Worm (Caenorhabditis elegans) whole organism, mixed stage, embryonic: ENCODE results near the gene pho-5.

Experiments used
- M03D4.4 ChIP-seq: sonication (generic microtip); optimal IDR thresholded peaks from 2 replicates; lab custom pipeline; 2017; ENCODE audit warnings: mild to moderate bottlenecking, missing genetic modification characterization, missing compliant biosample characterization
- bed-3 ChIP-seq: fragments of 200-800 bp; sonication (Bioruptor generic); optimal IDR thresholded peaks from 3 replicates; lab custom pipeline; 2018; ENCODE audit warnings: mild to moderate bottlenecking, missing genetic modification characterization, moderate library complexity, missing compliant biosample characterization
- blmp-1 ChIP-seq: fragments of 150-350 bp; optimal IDR thresholded peaks from 2 replicates; lab custom pipeline; 2014; ENCODE audit warnings: missing biosample characterization, missing genetic modification characterization
- ceh-39 ChIP-seq: fragments of 150-350 bp; optimal IDR thresholded peaks from 2 replicates; lab custom pipeline; 2014; ENCODE audit warnings: missing biosample characterization, missing genetic modification characterization
- ceh-43 ChIP-seq: fragments of 200-800 bp; sonication (Bioruptor generic); optimal IDR thresholded peaks from 2 replicates; lab custom pipeline; 2018; ENCODE audit warnings: mild to moderate bottlenecking, missing genetic modification characterization, moderate library complexity, missing compliant biosample characterization
- ceh-83 ChIP-seq: fragments of 200-800 bp; sonication (Bioruptor generic); optimal IDR thresholded peaks from 2 replicates; lab custom pipeline; 2018; ENCODE audit warnings: mild to moderate bottlenecking, missing genetic modification characterization, missing compliant biosample characterization
- ces-1 ChIP-seq: fragments of 150-350 bp; optimal IDR thresholded peaks from 2 replicates; lab custom pipeline; 2014; ENCODE audit warnings: missing biosample characterization, missing genetic modification reagents, missing genetic modification characterization
- cnd-1 ChIP-seq: fragments of 200-800 bp; sonication (Bioruptor generic); optimal IDR thresholded peaks from 2 replicates; lab custom pipeline; 2018; ENCODE audit warnings: mild to moderate bottlenecking, missing genetic modification characterization, missing compliant biosample characterization
- drap-1 ChIP-seq: fragments of 200-800 bp; sonication (Bioruptor generic); optimal IDR thresholded peaks from 3 replicates; lab custom pipeline; 2018; ENCODE audit warnings: mild to moderate bottlenecking, missing genetic modification characterization, missing compliant biosample characterization
- elt-1 ChIP-seq: sonication (generic microtip); optimal IDR thresholded peaks from 2 replicates; lab custom pipeline; 2017; ENCODE audit warnings: missing genetic modification characterization, mild to moderate bottlenecking, missing compliant biosample characterization, antibody characterized with exemption, moderate library complexity, borderline replicate concordance; ENCODE audit not compliant: insufficient read depth
- elt-3 ChIP-seq: fragments of 150-350 bp; optimal IDR thresholded peaks from 2 replicates; lab custom pipeline; 2014; ENCODE audit warnings: missing biosample characterization, missing genetic modification characterization
- flh-1 ChIP-seq: fragments of 200-800 bp; sonication (Bioruptor generic); optimal IDR thresholded peaks from 2 replicates; lab custom pipeline; 2018; ENCODE audit warnings: mild to moderate bottlenecking, missing genetic modification characterization, moderate library complexity, missing compliant biosample characterization
- hlh-1 ChIP-seq: fragments of 150-350 bp; optimal IDR thresholded peaks from 2 replicates; lab custom pipeline; 2014; ENCODE audit warnings: missing biosample characterization, missing genetic modification reagents, missing genetic modification characterization
- lin-13 ChIP-seq: fragments of 150-350 bp; optimal IDR thresholded peaks from 2 replicates; lab custom pipeline; 2014; ENCODE audit warnings: missing biosample characterization, missing genetic modification characterization
- lsy-2 ChIP-seq: fragments of 150-350 bp; optimal IDR thresholded peaks from 2 replicates; lab custom pipeline; 2014; ENCODE audit warnings: missing biosample characterization, missing genetic modification characterization
- mab-5 ChIP-seq: fragments of 150-350 bp; optimal IDR thresholded peaks from 2 replicates; lab custom pipeline; 2014; ENCODE audit warnings: missing biosample characterization, missing genetic modification characterization
- mep-1 ChIP-seq: fragments of 150-350 bp; optimal IDR thresholded peaks from 2 replicates; lab custom pipeline; 2017; ENCODE audit warnings: missing biosample characterization, missing genetic modification reagents, missing genetic modification characterization, inconsistent platforms
- mls-2 ChIP-seq: sonication (generic microtip); optimal IDR thresholded peaks from 2 replicates; lab custom pipeline; 2016; ENCODE audit warnings: mild to moderate bottlenecking, missing genetic modification characterization, moderate library complexity, missing compliant biosample characterization
- nhr-2 ChIP-seq: fragments of 150-350 bp; optimal IDR thresholded peaks from 2 replicates; lab custom pipeline; 2014; ENCODE audit warnings: missing biosample characterization, missing genetic modification characterization
- nhr-237 ChIP-seq: fragments of 150-350 bp; optimal IDR thresholded peaks from 2 replicates; lab custom pipeline; 2014; ENCODE audit warnings: missing biosample characterization, missing genetic modification characterization
- nhr-28 ChIP-seq: fragments of 150-350 bp; optimal IDR thresholded peaks from 2 replicates; lab custom pipeline; 2014; ENCODE audit warnings: missing biosample characterization, missing genetic modification characterization
- pha-4 ChIP-seq: fragments of 150-350 bp; optimal IDR thresholded peaks from 2 replicates; lab custom pipeline; 2018; ENCODE audit warnings: missing biosample characterization, missing genetic modification reagents, missing genetic modification characterization
- sem-2 ChIP-seq: fragments of 200-800 bp; sonication (Bioruptor generic); optimal IDR thresholded peaks from 2 replicates; lab custom pipeline; 2018; ENCODE audit warnings: mild to moderate bottlenecking, missing genetic modification characterization, missing compliant biosample characterization
- snpc-4 ChIP-seq: fragments of 150-350 bp; optimal IDR thresholded peaks from 2 replicates; lab custom pipeline; 2014; ENCODE audit warnings: missing biosample characterization, missing genetic modification characterization
- sptf-1 ChIP-seq: sonication (generic microtip); optimal IDR thresholded peaks from 2 replicates; lab custom pipeline; 2017; ENCODE audit warnings: mild to moderate bottlenecking, missing genetic modification characterization, moderate library complexity, missing compliant biosample characterization
- tbx-8 ChIP-seq: fragments of 200-800 bp; sonication (Bioruptor generic); optimal IDR thresholded peaks from 2 replicates; lab custom pipeline; 2018; ENCODE audit warnings: mild to moderate bottlenecking, missing genetic modification characterization, moderate library complexity, missing compliant biosample characterization
- unc-120 ChIP-seq: sonication (generic microtip); optimal IDR thresholded peaks from 2 replicates; lab custom pipeline; 2017; ENCODE audit warnings: missing genetic modification characterization, missing compliant biosample characterization; ENCODE audit not compliant: poor library complexity, severe bottlenecking
- unc-39 ChIP-seq: fragments of 150-350 bp; optimal IDR thresholded peaks from 2 replicates; lab custom pipeline; 2014; ENCODE audit warnings: missing biosample characterization, missing genetic modification characterization
- zip-8 ChIP-seq: fragments of 150-350 bp; optimal IDR thresholded peaks from 2 replicates; lab custom pipeline; 2014; ENCODE audit warnings: missing biosample characterization, missing genetic modification characterization
- ztf-11 ChIP-seq: fragments of 150-350 bp; optimal IDR thresholded peaks from 2 replicates; lab custom pipeline; 2014; ENCODE audit warnings: missing biosample characterization, missing genetic modification characterization

The pho-5 gene

ce11 chrIII:7308600-7309109 is 23.0 kb upstream of the pho-5 start, which contains the start of gene acbp-4:
TSS of gene acbp-4 (minus strand) at chrIII:7309109.
- TF ChIP-seq nhr-237 (tag; lab: Kevin White, UChicago) (no peak), drap-1 (GFP tag; lab: Kevin White, UChicago) (no peak), blmp-1 (tag; lab: Kevin White, UChicago) (no peak), mep-1 (tag; lab: Kevin White, UChicago) (no peak), pha-4 (tag; lab: Kevin White, UChicago) (no peak), sptf-1 (tag; lab: Kevin White, UChicago) (no peak), nhr-28 (tag; lab: Kevin White, UChicago) (no peak), M03D4.4 (no peak), mls-2 (no peak), snpc-4 (tag; lab: Kevin White, UChicago) (no peak), elt-3 (tag; lab: Kevin White, UChicago) (no peak), zip-8 (no peak)

ce11 chrIII:7305649-7305977 is 19.9 kb upstream of the pho-5 start:
- TF ChIP-seq drap-1 (GFP tag; lab: Kevin White, UChicago) = no peak
- TF ChIP-seq sptf-1 (tag; lab: Kevin White, UChicago) = no peak
- TF ChIP-seq ces-1 = no peak
- TF ChIP-seq unc-120 (tag; lab: Kevin White, UChicago) = no peak
- TF ChIP-seq lsy-2 (tag; lab: Kevin White, UChicago) = no peak

- TF ChIP-seq ztf-11 (tag; lab: Kevin White, UChicago) = no peak
- TF ChIP-seq elt-1 (tag; lab: Kevin White, UChicago) = peak; percentile 44
Measured at ce11 chrIII:7304961-7305648, 19.4 kb upstream of the pho-5 start.

ce11 chrIII:7301668-7302067 is 16.0 kb upstream of the pho-5 start:
- TF ChIP-seq unc-39 (tag; lab: Kevin White, UChicago) = no peak
- TF ChIP-seq bed-3 (GFP tag; lab: Kevin White, UChicago) = no peak
- no peak for TF ChIP-seq hlh-1 (tag; lab: Kevin White, UChicago)
- TF ChIP-seq ceh-43 = no peak
- TF ChIP-seq lsy-2 (tag; lab: Kevin White, UChicago) = no peak
- TF ChIP-seq nhr-237 (tag; lab: Kevin White, UChicago) = no peak
- TF ChIP-seq ztf-11 (tag; lab: Kevin White, UChicago) = no peak
- TF ChIP-seq sptf-1 (tag; lab: Kevin White, UChicago) = no peak
- TF ChIP-seq flh-1 (GFP tag; lab: Kevin White, UChicago) = no peak
- no peak for TF ChIP-seq drap-1 (GFP tag; lab: Kevin White, UChicago)
- no peak for TF ChIP-seq sem-2 (GFP tag; lab: Kevin White, UChicago)
- TF ChIP-seq ces-1 = no peak
- no peak for TF ChIP-seq tbx-8 (GFP tag; lab: Kevin White, UChicago)
- no peak for TF ChIP-seq ceh-83 (GFP tag; lab: Kevin White, UChicago)
- no peak for TF ChIP-seq mab-5 (tag; lab: Kevin White, UChicago)
- no peak for TF ChIP-seq M03D4.4
- TF ChIP-seq elt-1 (tag; lab: Kevin White, UChicago) = no peak
- TF ChIP-seq ceh-39 (tag; lab: Kevin White, UChicago) = no peak
- TF ChIP-seq lin-13 (tag; lab: Kevin White, UChicago) = no peak
- TF ChIP-seq unc-120 (tag; lab: Kevin White, UChicago) = no peak

ce11 chrIII:7300763-7301162 is 15.1 kb upstream of the pho-5 start:
- TF ChIP-seq unc-39 (tag; lab: Kevin White, UChicago) (no peak), lin-13 (tag; lab: Kevin White, UChicago) (no peak), ces-1 (no peak), unc-120 (tag; lab: Kevin White, UChicago) (no peak), drap-1 (GFP tag; lab: Kevin White, UChicago) (no peak), flh-1 (GFP tag; lab: Kevin White, UChicago) (no peak), nhr-28 (tag; lab: Kevin White, UChicago) (no peak), hlh-1 (tag; lab: Kevin White, UChicago) (no peak), nhr-2 (no peak), mep-1 (tag; lab: Kevin White, UChicago) (no peak), pha-4 (tag; lab: Kevin White, UChicago) (no peak), snpc-4 (tag; lab: Kevin White, UChicago) (no peak), cnd-1 (tag; lab: Kevin White, UChicago) (no peak), blmp-1 (tag; lab: Kevin White, UChicago) (no peak), bed-3 (GFP tag; lab: Kevin White, UChicago) (no peak), M03D4.4 (no peak), zip-8 (no peak), mab-5 (tag; lab: Kevin White, UChicago) (no peak), lsy-2 (tag; lab: Kevin White, UChicago) (no peak), sptf-1 (tag; lab: Kevin White, UChicago) (no peak)
- TF ChIP-seq, all 35 proteins: peak for 0
